Fruit fly (Drosophila melanogaster) whole organism, embryonic: Measurements from ENCODE around the gene Etl1.

Experiments used
- B-H2 ChIP-seq: fragments of 200-800 bp; sonication (Bioruptor generic); optimal IDR thresholded peaks from 2 replicates; lab custom pipeline; 2018; ENCODE audit warnings: missing biosample characterization, mild to moderate bottlenecking, missing genetic modification characterization
- CG10543 ChIP-seq: fragments of 200-800 bp; sonication (Bioruptor generic); optimal IDR thresholded peaks from 3 replicates; lab custom pipeline; 2017; ENCODE audit warnings: missing biosample characterization, mild to moderate bottlenecking, missing genetic modification characterization, moderate library complexity
- CG11085 ChIP-seq: fragments of 200-800 bp; sonication (Bioruptor generic); IDR thresholded peaks from 2 replicates; pipeline ENCODE4 v1.3.6; 2022; ENCODE audit warnings: missing biosample characterization, missing genetic modification characterization
- CG11247 ChIP-seq: fragments of 200-800 bp; sonication (Bioruptor generic); IDR thresholded peaks from 2 replicates; pipeline ENCODE4 v1.3.6; 2022; ENCODE audit warnings: missing biosample characterization, missing genetic modification characterization
- CG12219 ChIP-seq: fragments of 200-800 bp; sonication (Bioruptor generic); optimal IDR thresholded peaks from 3 replicates; lab custom pipeline; 2018; ENCODE audit warnings: missing biosample characterization, mild to moderate bottlenecking, missing genetic modification characterization
- CG12659 ChIP-seq: fragments of 200-800 bp; sonication (Bioruptor generic); optimal IDR thresholded peaks from 3 replicates; lab custom pipeline; 2017; ENCODE audit warnings: mild to moderate bottlenecking, missing biosample characterization, missing genetic modification reagents, missing genetic modification characterization
- CG14710 ChIP-seq: fragments of 200-800 bp; sonication (Bioruptor generic); optimal IDR thresholded peaks from 3 replicates; lab custom pipeline; 2019; ENCODE audit warnings: missing biosample characterization, mild to moderate bottlenecking, missing genetic modification characterization, moderate library complexity
- CG15269 ChIP-seq: fragments of 200-800 bp; sonication (Bioruptor generic); optimal IDR thresholded peaks from 2 replicates; lab custom pipeline; 2018; ENCODE audit warnings: missing biosample characterization, mild to moderate bottlenecking, missing genetic modification characterization, moderate library complexity
- CG17359 ChIP-seq: fragments of 200-800 bp; sonication (Bioruptor generic); optimal IDR thresholded peaks from 3 replicates; lab custom pipeline; 2018; ENCODE audit warnings: missing biosample characterization, mild to moderate bottlenecking, missing genetic modification characterization, moderate library complexity
- CG18476 ChIP-seq: fragments of 200-800 bp; sonication (Bioruptor generic); optimal IDR thresholded peaks from 2 replicates; lab custom pipeline; 2016; ENCODE audit warnings: missing biosample characterization, mild to moderate bottlenecking, missing genetic modification characterization
- CG31441 ChIP-seq: fragments of 200-800 bp; sonication (Bioruptor generic); IDR thresholded peaks from 2 replicates; pipeline ENCODE4 v1.3.6; 2022; ENCODE audit warnings: missing biosample characterization, missing genetic modification characterization
- CG32772 ChIP-seq: fragments of 200-800 bp; sonication (Bioruptor generic); IDR thresholded peaks from 2 replicates; pipeline ENCODE4 v1.3.6; 2022; ENCODE audit warnings: missing biosample characterization, missing genetic modification characterization
- CG34376 ChIP-seq: fragments of 200-800 bp; sonication (Bioruptor generic); optimal IDR thresholded peaks from 2 replicates; lab custom pipeline; 2018; ENCODE audit warnings: missing biosample characterization, mild to moderate bottlenecking, missing genetic modification characterization
- CG4617 ChIP-seq: fragments of 200-800 bp; sonication (Bioruptor generic); optimal IDR thresholded peaks from 3 replicates; lab custom pipeline; 2016; ENCODE audit warnings: missing biosample characterization, missing genetic modification characterization, borderline replicate concordance
- CG4707 ChIP-seq: fragments of 200-800 bp; sonication (Bioruptor generic); optimal IDR thresholded peaks from 2 replicates; lab custom pipeline; 2018; ENCODE audit warnings: missing biosample characterization, mild to moderate bottlenecking, missing genetic modification characterization, moderate library complexity
- CG6791 ChIP-seq: fragments of 200-800 bp; sonication (Bioruptor generic); IDR thresholded peaks from 3 replicates; pipeline ENCODE4 v1.3.6; 2022; ENCODE audit warnings: missing biosample characterization, missing genetic modification characterization; ENCODE audit not compliant: partially characterized antibody
- CG9437 ChIP-seq: fragments of 200-800 bp; sonication (Bioruptor generic); optimal IDR thresholded peaks from 2 replicates; lab custom pipeline; 2018; ENCODE audit warnings: missing biosample characterization, mild to moderate bottlenecking, missing genetic modification characterization
- CG9727 ChIP-seq: fragments of 200-800 bp; sonication (Bioruptor generic); optimal IDR thresholded peaks from 3 replicates; lab custom pipeline; 2017; ENCODE audit warnings: missing biosample characterization, mild to moderate bottlenecking, missing genetic modification characterization
- D19B ChIP-seq: fragments of 200-800 bp; sonication (Bioruptor generic); optimal IDR thresholded peaks from 2 replicates; lab custom pipeline; 2017; ENCODE audit warnings: missing biosample characterization, mild to moderate bottlenecking, missing genetic modification characterization
- Dref ChIP-seq: fragments of 200-800 bp; sonication (Bioruptor generic); IDR thresholded peaks from 2 replicates; pipeline ENCODE4 v1.3.6; 2022; ENCODE audit warnings: missing biosample characterization, missing genetic modification characterization
- Ets65A ChIP-seq: fragments of 200-800 bp; sonication (Bioruptor generic); peaks from one replicate; lab custom pipeline; 2016; ENCODE audit warnings: missing biosample characterization, missing genetic modification characterization
- H2.0 ChIP-seq: fragments of 200-800 bp; sonication (Bioruptor generic); IDR thresholded peaks from 2 replicates; pipeline ENCODE4 v1.3.6; 2022; ENCODE audit warnings: missing biosample characterization, missing genetic modification characterization
- HHEX ChIP-seq: fragments of 200-800 bp; sonication (Bioruptor generic); optimal IDR thresholded peaks from 3 replicates; lab custom pipeline; 2017; ENCODE audit warnings: missing biosample characterization, mild to moderate bottlenecking, missing genetic modification characterization, missing genetic modification reagents
- HLH54F ChIP-seq: fragments of 200-800 bp; sonication (Bioruptor generic); optimal IDR thresholded peaks from 3 replicates; lab custom pipeline; 2016; ENCODE audit warnings: missing biosample characterization, missing genetic modification characterization
- Hsf ChIP-seq: fragments of 200-800 bp; sonication (Bioruptor generic); optimal IDR thresholded peaks from 3 replicates; lab custom pipeline; 2016; ENCODE audit warnings: missing biosample characterization, missing genetic modification characterization
- Mad ChIP-seq: fragments of 200-800 bp; sonication (Bioruptor generic); optimal IDR thresholded peaks from 2 replicates; lab custom pipeline; 2016; ENCODE audit warnings: missing biosample characterization, missing genetic modification characterization
- Nf-YC ChIP-seq: fragments of 200-800 bp; optimal IDR thresholded peaks from 3 replicates; lab custom pipeline; 2019; ENCODE audit warnings: missing biosample characterization, mild to moderate bottlenecking, missing genetic modification characterization, moderate library complexity
- NfI ChIP-seq: fragments of 200-800 bp; sonication (Bioruptor generic); optimal IDR thresholded peaks from 3 replicates; lab custom pipeline; 2018; ENCODE audit warnings: missing biosample characterization, mild to moderate bottlenecking, missing genetic modification characterization, moderate library complexity
- Ptx1 ChIP-seq: fragments of 200-800 bp; sonication (Bioruptor generic); IDR thresholded peaks from 2 replicates; pipeline ENCODE4 v1.3.6; 2022; ENCODE audit warnings: missing biosample characterization, missing genetic modification characterization
- Rfx ChIP-seq: fragments of 200-800 bp; sonication (Bioruptor generic); IDR thresholded peaks from 2 replicates; pipeline ENCODE4 v1.3.6; 2022; ENCODE audit warnings: missing biosample characterization, missing genetic modification characterization
- Trl ChIP-seq, 3 experiments: fragments of >200 bp in 2 of 3; fragments of 200-800 bp in 1 of 3; sonication (Bioruptor generic) in 1 of 3; optimal IDR thresholded peaks; 2 replicates in 1 of 3; 3 replicates in 2 of 3; lab custom pipeline; 2016 to 2017; ENCODE audit warnings: missing biosample characterization in 1 of 3, missing genetic modification characterization in 1 of 3
- btn ChIP-seq: fragments of 200-800 bp; sonication (Bioruptor generic); optimal IDR thresholded peaks from 2 replicates; lab custom pipeline; 2016; ENCODE audit warnings: missing biosample characterization, missing genetic modification characterization
- crp ChIP-seq, 2 experiments: fragments of 200-800 bp; sonication (Bioruptor generic); optimal IDR thresholded peaks; 2 replicates in 1 of 2; 3 replicates in 1 of 2; lab custom pipeline; 2017; ENCODE audit warnings: missing biosample characterization in 2 of 2, missing genetic modification characterization in 2 of 2, mild to moderate bottlenecking in 1 of 2, moderate library complexity in 1 of 2
- dm ChIP-seq: fragments of 200-800 bp; sonication (Bioruptor generic); optimal IDR thresholded peaks from 3 replicates; lab custom pipeline; 2016; ENCODE audit warnings: missing biosample characterization, missing genetic modification characterization
- eve ChIP-seq, 2 experiments: fragments of >200 bp; optimal IDR thresholded peaks; 2 replicates each; lab custom pipeline; 2017; ENCODE audit warnings: missing biosample characterization in 2 of 2, missing genetic modification characterization in 2 of 2
- exex ChIP-seq: fragments of 200-800 bp; sonication (Bioruptor generic); optimal IDR thresholded peaks from 4 replicates; lab custom pipeline; 2018; ENCODE audit warnings: missing biosample characterization, mild to moderate bottlenecking, missing genetic modification characterization, moderate library complexity
- fru ChIP-seq: fragments of >200 bp; optimal IDR thresholded peaks from 2 replicates; lab custom pipeline; 2017
- mirr ChIP-seq: fragments of 200-800 bp; sonication (Bioruptor generic); optimal IDR thresholded peaks from 3 replicates; lab custom pipeline; 2018; ENCODE audit warnings: missing biosample characterization, mild to moderate bottlenecking, missing genetic modification characterization
- nerfin-2 ChIP-seq: fragments of 200-800 bp; sonication (Bioruptor generic); IDR thresholded peaks from 2 replicates; pipeline ENCODE4 v1.3.6; 2022; ENCODE audit warnings: missing biosample characterization, missing genetic modification characterization; ENCODE audit not compliant: partially characterized antibody
- peb ChIP-seq: fragments of 200-800 bp; sonication (Bioruptor generic); IDR thresholded peaks from 2 replicates; pipeline ENCODE4 v1.3.6; 2022; ENCODE audit warnings: missing biosample characterization, missing genetic modification characterization
- pho ChIP-seq: fragments of 200-800 bp; sonication (Bioruptor generic); optimal IDR thresholded peaks from 2 replicates; lab custom pipeline; 2016; ENCODE audit warnings: missing biosample characterization, missing genetic modification characterization
- rib ChIP-seq: fragments of 200-800 bp; sonication (Bioruptor generic); IDR thresholded peaks from 2 replicates; pipeline ENCODE4 v1.3.6; 2022; ENCODE audit warnings: missing biosample characterization, missing genetic modification characterization
- schlank ChIP-seq: fragments of 200-800 bp; sonication (Bioruptor generic); optimal IDR thresholded peaks from 2 replicates; lab custom pipeline; 2018; ENCODE audit warnings: missing biosample characterization, mild to moderate bottlenecking, missing genetic modification characterization
- sd ChIP-seq: fragments of 200-800 bp; sonication (Bioruptor generic); optimal IDR thresholded peaks from 3 replicates; lab custom pipeline; 2018; ENCODE audit warnings: missing biosample characterization, mild to moderate bottlenecking, missing genetic modification characterization, moderate library complexity
- slbo ChIP-seq: fragments of 200-800 bp; sonication (Bioruptor generic); IDR thresholded peaks from 2 replicates; pipeline ENCODE4 v1.3.6; 2022; ENCODE audit warnings: missing biosample characterization, missing genetic modification characterization
- stwl ChIP-seq: fragments of 200-800 bp; sonication (Bioruptor generic); optimal IDR thresholded peaks from 3 replicates; lab custom pipeline; 2018; ENCODE audit warnings: missing biosample characterization, mild to moderate bottlenecking, missing genetic modification characterization, moderate library complexity
- tio ChIP-seq: fragments of 200-800 bp; sonication (Bioruptor generic); optimal IDR thresholded peaks from 2 replicates; lab custom pipeline; 2017; ENCODE audit warnings: missing biosample characterization, missing genetic modification characterization, inconsistent platforms
- tll ChIP-seq, 2 experiments: fragments of 200-800 bp in 1 of 2; fragments of >200 bp in 1 of 2; sonication (Bioruptor generic) in 1 of 2; optimal IDR thresholded peaks; 2 replicates each; lab custom pipeline; 2017 to 2019; ENCODE audit warnings: missing biosample characterization in 2 of 2, missing genetic modification characterization in 2 of 2, mild to moderate bottlenecking in 1 of 2, moderate library complexity in 1 of 2

Etl1 gene

dm6 chr2L:9906641-9907040, 5.8 kb downstream of the Etl1 start (continued):
- no peak for TF ChIP-seq H2.0 (GFP tag; lab: Robert Waterston, UW)
- peak; percentile 25; the same call in 1 of the 2 replicates for TF ChIP-seq CG11247 (GFP tag; lab: Robert Waterston, UW)
- no peak for TF ChIP-seq CG18476 (GFP tag; lab: Kevin White, UChicago)
- TF ChIP-seq CG10543 (GFP tag; lab: Kevin White, UChicago), result no peak
- no peak for TF ChIP-seq CG11085 (GFP tag; lab: Robert Waterston, UW)
- 0 out of 2 replicates have a peak, but pooled peaks have one; percentile 22 for TF ChIP-seq Ptx1
- no peak for TF ChIP-seq HLH54F (GFP tag; lab: Kevin White, UChicago)
- TF ChIP-seq CG31441 (GFP tag; lab: Robert Waterston, UW), result no peak
- TF ChIP-seq CG4617, result no peak
- peak; percentile 18 for TF ChIP-seq Ets65A (GFP tag; lab: Kevin White, UChicago)
- TF ChIP-seq fru (lab: Kevin White, UChicago), result no peak
- TF ChIP-seq Rfx, result peak; percentile 33; the same call in 1 of the 2 replicates
- no peak for TF ChIP-seq exex (tag; lab: Kevin White, UChicago)
- no peak for TF ChIP-seq pho (GFP tag; lab: Kevin White, UChicago)
- no peak for TF ChIP-seq CG32772 (GFP tag; lab: Robert Waterston, UW)

- TF ChIP-seq tll (GFP tag; optimal IDR thresholded peaks at IDR 0.05; lab: Kevin White, UChicago) (no peak), rib (GFP tag; lab: Robert Waterston, UW) (no peak), HHEX (GFP tag; lab: Kevin White, UChicago) (no peak), CG9437 (GFP tag; lab: Kevin White, UChicago) (no peak), crp (GFP tag; optimal IDR thresholded peaks at IDR 0.05; lab: Kevin White, UChicago) (no peak), CG15269 (no peak), CG4707 (no peak), peb (GFP tag; lab: Robert Waterston, UW) (no peak), schlank (no peak), CG18476 (GFP tag; lab: Kevin White, UChicago) (no peak)
These were observed 9.4 kb downstream of the Etl1 start, which contains the start of gene Muc30E for dm6 chr2L:9903028-9903427. Gene Muc30E, minus strand, starts transcription at chr2L:9903128.

dm6 chr2L:9897296-9897695, 15.1 kb downstream of the Etl1 start, which contains the start of gene RpS2:
Gene RpS2, minus strand, starts transcription at chr2L:9897552.
- TF ChIP-seq Hsf, result peak; percentile 42
- TF ChIP-seq CG32772 (GFP tag; lab: Robert Waterston, UW), result no peak
- TF ChIP-seq dm (GFP tag; lab: Kevin White, UChicago), result peak; percentile 92
- TF ChIP-seq CG34376 (GFP tag; lab: Kevin White, UChicago), result peak; percentile 50
- TF ChIP-seq exex (tag; lab: Kevin White, UChicago), result peak; percentile 31
- TF ChIP-seq Nf-YC (tag; lab: Kevin White, UChicago), result peak; percentile 22
- TF ChIP-seq HHEX (GFP tag; lab: Kevin White, UChicago), result peak; percentile 35
- peak; percentile 31 for TF ChIP-seq CG17359 (tag; lab: Kevin White, UChicago)
- TF ChIP-seq mirr (GFP tag; lab: Kevin White, UChicago), result peak; percentile 54
- TF ChIP-seq CG9727 (GFP tag; lab: Kevin White, UChicago), result peak; percentile 26
- peak; percentile 77 for TF ChIP-seq B-H2 (GFP tag; lab: Kevin White, UChicago)
- peak; percentile 66 for TF ChIP-seq stwl
- TF ChIP-seq Dref (GFP tag; lab: Robert Waterston, UW), result peak; percentile 96
- TF ChIP-seq slbo (GFP tag; lab: Robert Waterston, UW), result peak; percentile 64
- no peak for TF ChIP-seq Trl (optimal IDR thresholded peaks at IDR 0.05; lab: Kevin White, UChicago)
- TF ChIP-seq Trl (GFP tag; optimal IDR thresholded peaks at IDR 0.05; lab: Kevin White, UChicago), result peak; percentile 11
- no peak for TF ChIP-seq Mad
- TF ChIP-seq btn, result no peak
- peak; percentile 84 for TF ChIP-seq sd
- peak; percentile 99 for TF ChIP-seq CG6791 (GFP tag; lab: Robert Waterston, UW)
- TF ChIP-seq nerfin-2, result peak; percentile 96
- TF ChIP-seq CG12219 (GFP tag; lab: Kevin White, UChicago), result peak; percentile 3
- peak; percentile 57 for TF ChIP-seq CG14710 (tag; lab: Kevin White, UChicago)
- TF ChIP-seq D19B (GFP tag; lab: Kevin White, UChicago), result no peak
- TF ChIP-seq eve (GFP tag; optimal IDR thresholded peaks at IDR 0.05; lab: Kevin White, UChicago), result no peak
- no peak for TF ChIP-seq tio (GFP tag; lab: Kevin White, UChicago)
- peak; percentile 82 for TF ChIP-seq CG12659
- peak; percentile 16 for TF ChIP-seq NfI (GFP tag; lab: Kevin White, UChicago)
